Fruit fly (Drosophila melanogaster) whole organism, embryonic: ENCODE data around the gene CG17140.

Experiments
- Atf6 ChIP-seq: fragments of 200-800 bp; sonication (Bioruptor generic); IDR thresholded peaks from 2 replicates; pipeline ENCODE4 v1.3.6; 2022; ENCODE audit warnings: missing biosample characterization, missing genetic modification characterization
- CG1024 ChIP-seq: fragments of 200-800 bp; sonication (Bioruptor generic); IDR thresholded peaks from 2 replicates; pipeline ENCODE4 v1.3.6; 2022; ENCODE audit warnings: missing biosample characterization, missing genetic modification characterization
- CG11723 ChIP-seq: fragments of 200-800 bp; sonication (Bioruptor generic); optimal IDR thresholded peaks from 2 replicates; lab custom pipeline; 2017; ENCODE audit warnings: missing biosample characterization, mild to moderate bottlenecking, missing genetic modification characterization
- CG13624 ChIP-seq: fragments of 200-800 bp; sonication (Bioruptor generic); optimal IDR thresholded peaks from 2 replicates; lab custom pipeline; 2016; ENCODE audit warnings: missing biosample characterization, missing genetic modification characterization
- CG15514 ChIP-seq: fragments of 200-800 bp; sonication (Bioruptor generic); optimal IDR thresholded peaks from 3 replicates; lab custom pipeline; 2017; ENCODE audit warnings: missing biosample characterization, missing genetic modification characterization, mild to moderate bottlenecking, moderate library complexity, missing genetic modification reagents
- CG1603 ChIP-seq: fragments of 200-800 bp; sonication (Bioruptor generic); optimal IDR thresholded peaks from 2 replicates; lab custom pipeline; 2019; ENCODE audit warnings: missing biosample characterization, mild to moderate bottlenecking, missing genetic modification characterization, moderate library complexity
- CG16863 ChIP-seq: fragments of 200-800 bp; sonication (Bioruptor generic); optimal IDR thresholded peaks from 3 replicates; lab custom pipeline; 2016; ENCODE audit warnings: missing biosample characterization, missing genetic modification characterization
- CG2199 ChIP-seq: fragments of 200-800 bp; sonication (Bioruptor generic); IDR thresholded peaks from 3 replicates; pipeline ENCODE4 v1.3.6; 2022; ENCODE audit warnings: missing biosample characterization, missing genetic modification characterization
- CG31441 ChIP-seq: fragments of 200-800 bp; sonication (Bioruptor generic); IDR thresholded peaks from 2 replicates; pipeline ENCODE4 v1.3.6; 2022; ENCODE audit warnings: missing biosample characterization, missing genetic modification characterization
- CG3407 ChIP-seq: fragments of 200-800 bp; sonication (Bioruptor generic); optimal IDR thresholded peaks from 2 replicates; lab custom pipeline; 2018; ENCODE audit warnings: missing biosample characterization, mild to moderate bottlenecking, missing genetic modification characterization
- CG4730 ChIP-seq: fragments of 200-800 bp; sonication (Bioruptor generic); IDR thresholded peaks from 2 replicates; pipeline ENCODE4 v1.3.6; 2022; ENCODE audit warnings: missing biosample characterization, missing genetic modification characterization
- CG5953 ChIP-seq: fragments of 200-800 bp; sonication (Bioruptor generic); IDR thresholded peaks from 2 replicates; pipeline ENCODE4 v1.3.6; 2022; ENCODE audit warnings: missing biosample characterization, missing genetic modification characterization
- CG6683 ChIP-seq: fragments of 200-800 bp; sonication (Bioruptor generic); optimal IDR thresholded peaks from 2 replicates; lab custom pipeline; 2017; ENCODE audit warnings: missing biosample characterization, mild to moderate bottlenecking, missing genetic modification characterization, missing genetic modification reagents
- CG8290 ChIP-seq, 3 experiments: fragments of 200-800 bp; sonication (Bioruptor generic); optimal IDR thresholded peaks; 2 replicates each; lab custom pipeline; 2016 to 2019; ENCODE audit warnings: missing biosample characterization in 3 of 3, missing genetic modification characterization in 3 of 3, mild to moderate bottlenecking in 2 of 3, moderate library complexity in 1 of 3
- CG8359 ChIP-seq: fragments of 200-800 bp; sonication (Bioruptor generic); optimal IDR thresholded peaks from 2 replicates; lab custom pipeline; 2017; ENCODE audit warnings: missing biosample characterization, mild to moderate bottlenecking, missing genetic modification characterization, borderline replicate concordance
- CG9797 ChIP-seq: fragments of 200-800 bp; sonication (Bioruptor generic); optimal IDR thresholded peaks from 3 replicates; lab custom pipeline; 2018; ENCODE audit warnings: missing biosample characterization, mild to moderate bottlenecking, missing genetic modification characterization
- CrebB ChIP-seq: fragments of 200-800 bp; sonication (Bioruptor generic); optimal IDR thresholded peaks from 3 replicates; lab custom pipeline; 2018; ENCODE audit warnings: missing biosample characterization, mild to moderate bottlenecking, missing genetic modification characterization
- D19A ChIP-seq: fragments of 200-800 bp; optimal IDR thresholded peaks from 3 replicates; lab custom pipeline; 2019; ENCODE audit warnings: missing biosample characterization, mild to moderate bottlenecking, missing genetic modification characterization, moderate library complexity
- Dad ChIP-seq: fragments of 200-800 bp; sonication (Bioruptor generic); optimal IDR thresholded peaks from 3 replicates; lab custom pipeline; 2016; ENCODE audit warnings: missing biosample characterization, missing genetic modification characterization
- Deaf1 ChIP-seq: fragments of 200-800 bp; optimal IDR thresholded peaks from 3 replicates; lab custom pipeline; 2019; ENCODE audit warnings: missing biosample characterization, mild to moderate bottlenecking, missing genetic modification characterization, moderate library complexity
- Ets97D ChIP-seq: fragments of 200-800 bp; sonication (Bioruptor generic); optimal IDR thresholded peaks from 3 replicates; lab custom pipeline; 2016; ENCODE audit warnings: missing biosample characterization, missing genetic modification characterization
- Fer1 ChIP-seq: fragments of 200-800 bp; sonication (Bioruptor generic); optimal IDR thresholded peaks from 2 replicates; lab custom pipeline; 2017; ENCODE audit warnings: missing biosample characterization, mild to moderate bottlenecking, missing genetic modification characterization
- HLH54F ChIP-seq: fragments of 200-800 bp; sonication (Bioruptor generic); optimal IDR thresholded peaks from 3 replicates; lab custom pipeline; 2016; ENCODE audit warnings: missing biosample characterization, missing genetic modification characterization
- MESR4 ChIP-seq: fragments of 200-800 bp; sonication (Bioruptor generic); optimal IDR thresholded peaks from 2 replicates; lab custom pipeline; 2018; ENCODE audit warnings: missing biosample characterization, mild to moderate bottlenecking, missing genetic modification characterization, moderate library complexity
- NK7.1 ChIP-seq: fragments of 200-800 bp; sonication (Bioruptor generic); optimal IDR thresholded peaks from 3 replicates; lab custom pipeline; 2016; ENCODE audit warnings: missing biosample characterization, missing genetic modification characterization
- Six4 ChIP-seq: fragments of 200-800 bp; sonication (Bioruptor generic); optimal IDR thresholded peaks from 2 replicates; lab custom pipeline; 2016; ENCODE audit warnings: missing biosample characterization, missing genetic modification characterization
- Spps ChIP-seq: fragments of 200-800 bp; sonication (Bioruptor generic); optimal IDR thresholded peaks from 2 replicates; lab custom pipeline; 2018; ENCODE audit warnings: missing biosample characterization, mild to moderate bottlenecking, missing genetic modification characterization
- bbx ChIP-seq: fragments of 200-800 bp; sonication (Bioruptor generic); IDR thresholded peaks from 2 replicates; pipeline ENCODE4 v1.3.6; 2022; ENCODE audit warnings: missing biosample characterization, missing genetic modification characterization; ENCODE audit not compliant: partially characterized antibody
- gcm ChIP-seq: fragments of 200-800 bp; sonication (Bioruptor generic); optimal IDR thresholded peaks from 2 replicates; lab custom pipeline; 2019; ENCODE audit warnings: missing biosample characterization, mild to moderate bottlenecking, missing genetic modification characterization, moderate library complexity
- hb ChIP-seq: fragments of 200-800 bp; sonication (Bioruptor generic); IDR thresholded peaks from 3 replicates; pipeline ENCODE4 v1.3.6; 2022; ENCODE audit warnings: missing biosample characterization, missing genetic modification characterization; ENCODE audit not compliant: partially characterized antibody
- jing ChIP-seq: fragments of 200-800 bp; sonication (Bioruptor generic); optimal IDR thresholded peaks from 2 replicates; lab custom pipeline; 2018; ENCODE audit warnings: missing biosample characterization, mild to moderate bottlenecking, missing genetic modification characterization
- jumu ChIP-seq: fragments of 200-800 bp; sonication (Bioruptor generic); optimal IDR thresholded peaks from 3 replicates; lab custom pipeline; 2016; ENCODE audit warnings: missing biosample characterization, missing genetic modification characterization
- nerfin-2 ChIP-seq: fragments of 200-800 bp; sonication (Bioruptor generic); IDR thresholded peaks from 2 replicates; pipeline ENCODE4 v1.3.6; 2022; ENCODE audit warnings: missing biosample characterization, missing genetic modification characterization; ENCODE audit not compliant: partially characterized antibody
- nom ChIP-seq: fragments of 200-800 bp; sonication (Bioruptor generic); optimal IDR thresholded peaks from 2 replicates; lab custom pipeline; 2017; ENCODE audit warnings: missing biosample characterization, missing genetic modification characterization, mild to moderate bottlenecking, moderate library complexity, missing genetic modification reagents
- oc ChIP-seq: fragments of 200-800 bp; sonication (Bioruptor generic); optimal IDR thresholded peaks from 2 replicates; lab custom pipeline; 2018; ENCODE audit warnings: missing biosample characterization, mild to moderate bottlenecking, missing genetic modification characterization, moderate library complexity
- p53 ChIP-seq: fragments of 200-800 bp; sonication (Bioruptor generic); optimal IDR thresholded peaks from 2 replicates; lab custom pipeline; 2016; ENCODE audit warnings: missing biosample characterization, missing genetic modification characterization
- pfk ChIP-seq: fragments of 200-800 bp; sonication (Bioruptor generic); optimal IDR thresholded peaks from 2 replicates; lab custom pipeline; 2018; ENCODE audit warnings: missing biosample characterization, mild to moderate bottlenecking, missing genetic modification characterization, moderate library complexity
- pita ChIP-seq: fragments of 200-800 bp; sonication (Bioruptor generic); optimal IDR thresholded peaks from 2 replicates; lab custom pipeline; 2017; ENCODE audit warnings: missing biosample characterization, mild to moderate bottlenecking, missing genetic modification characterization
- pum ChIP-seq: fragments of 200-800 bp; sonication (Bioruptor generic); optimal IDR thresholded peaks from 2 replicates; lab custom pipeline; 2016; ENCODE audit warnings: missing biosample characterization, missing genetic modification characterization
- ro ChIP-seq: fragments of 200-800 bp; sonication (Bioruptor generic); IDR thresholded peaks from 2 replicates; pipeline ENCODE4 v1.3.6; 2022; ENCODE audit warnings: missing biosample characterization, missing genetic modification characterization
- sc ChIP-seq, 3 experiments: fragments of >200 bp in 2 of 3; fragments of 200-800 bp in 1 of 3; sonication (Bioruptor generic) in 1 of 3; optimal IDR thresholded peaks; 2 replicates in 2 of 3; 3 replicates in 1 of 3; lab custom pipeline; 2017; ENCODE audit warnings: mild to moderate bottlenecking in 1 of 3, missing biosample characterization in 1 of 3, missing genetic modification characterization in 1 of 3, missing genetic modification reagents in 1 of 3
- sima ChIP-seq: fragments of 200-800 bp; sonication (Bioruptor generic); optimal IDR thresholded peaks from 2 replicates; lab custom pipeline; 2016; ENCODE audit warnings: missing biosample characterization, missing genetic modification characterization
- sob ChIP-seq: fragments of 200-800 bp; sonication (Bioruptor generic); IDR thresholded peaks from 2 replicates; pipeline ENCODE4 v1.3.6; 2022; ENCODE audit warnings: missing biosample characterization, missing genetic modification characterization
- tio ChIP-seq: fragments of 200-800 bp; sonication (Bioruptor generic); optimal IDR thresholded peaks from 2 replicates; lab custom pipeline; 2017; ENCODE audit warnings: missing biosample characterization, missing genetic modification characterization, inconsistent platforms
- trem ChIP-seq: fragments of 200-800 bp; optimal IDR thresholded peaks from 3 replicates; lab custom pipeline; 2019; ENCODE audit warnings: missing biosample characterization, mild to moderate bottlenecking, missing genetic modification characterization, moderate library complexity
- trh ChIP-seq: fragments of 200-800 bp; sonication (Bioruptor generic); optimal IDR thresholded peaks from 2 replicates; lab custom pipeline; 2016; ENCODE audit warnings: missing biosample characterization, missing genetic modification characterization
- ttk ChIP-seq: fragments of 200-800 bp; sonication (Bioruptor generic); IDR thresholded peaks from 2 replicates; pipeline ENCODE4 v2.1.2; 2022; ENCODE audit warnings: missing biosample characterization, missing genetic modification characterization
- usp ChIP-seq: fragments of >200 bp; optimal IDR thresholded peaks from 2 replicates; lab custom pipeline; 2017; ENCODE audit warnings: missing biosample characterization, missing genetic modification characterization
- yki ChIP-seq: fragments of >200 bp; optimal IDR thresholded peaks from 3 replicates; lab custom pipeline; 2018

The CG17140 gene

dm6 chr2L:10850320-10850990, 5.0 kb upstream of the CG17140 start, which contains the start of gene porin (continued):
- TF ChIP-seq yki (lab: Kevin White, UChicago): no peak
- TF ChIP-seq tio (GFP tag; lab: Kevin White, UChicago): no peak
- no peak for TF ChIP-seq gcm (GFP tag; lab: Kevin White, UChicago)
- TF ChIP-seq CG13624 (GFP tag; lab: Kevin White, UChicago): peak; percentile 22
- no peak for TF ChIP-seq CrebB
- TF ChIP-seq ttk: no peak
- peak; percentile 1 for TF ChIP-seq D19A (tag; lab: Kevin White, UChicago)
- TF ChIP-seq pita (GFP tag; lab: Kevin White, UChicago): no peak
- no peak for TF ChIP-seq CG16863 (GFP tag; lab: Kevin White, UChicago)
- no peak for TF ChIP-seq CG3407 (GFP tag; lab: Kevin White, UChicago)
- TF ChIP-seq CG1603: peak; percentile 84
- no peak for TF ChIP-seq CG11723 (GFP tag; lab: Kevin White, UChicago)
- no peak for TF ChIP-seq hb (GFP tag; lab: Robert Waterston, UW)
- TF ChIP-seq trh: no peak
- no peak for TF ChIP-seq CG4730 (GFP tag; lab: Robert Waterston, UW)
- TF ChIP-seq Deaf1 (tag; lab: Kevin White, UChicago): no peak
- no peak for TF ChIP-seq CG6683
- peak; percentile 81 for TF ChIP-seq CG15514 (GFP tag; lab: Kevin White, UChicago)
- no peak for TF ChIP-seq CG5953
- TF ChIP-seq CG8359 (GFP tag; lab: Kevin White, UChicago): no peak
- peak; percentile 19 for TF ChIP-seq Spps (tag; lab: Kevin White, UChicago)
- TF ChIP-seq pfk (GFP tag; lab: Kevin White, UChicago): peak; percentile 62
- no peak for TF ChIP-seq jing
- no peak for TF ChIP-seq Six4 (GFP tag; lab: Kevin White, UChicago)
- no peak for TF ChIP-seq sc (optimal IDR thresholded peaks at IDR 0.05; lab: Kevin White, UChicago)
- TF ChIP-seq sc (GFP tag; optimal IDR thresholded peaks at IDR 0.05; lab: Kevin White, UChicago): no peak
- TF ChIP-seq MESR4: peak; percentile 94
- no peak for TF ChIP-seq nerfin-2
- no peak for TF ChIP-seq HLH54F (GFP tag; lab: Kevin White, UChicago)
- TF ChIP-seq CG2199 (GFP tag; lab: Robert Waterston, UW): no peak
- peak; percentile 89 for TF ChIP-seq Ets97D (GFP tag; lab: Kevin White, UChicago)
- TF ChIP-seq Fer1 (GFP tag; lab: Kevin White, UChicago): peak; percentile 38
- TF ChIP-seq nom (GFP tag; lab: Kevin White, UChicago): peak; percentile 38
- TF ChIP-seq ro: no peak
- no peak for TF ChIP-seq p53
- TF ChIP-seq CG8290 (GFP tag; optimal IDR thresholded peaks at IDR 0.05; lab: Kevin White, UChicago): no peak
- TF ChIP-seq CG8290 (tag; optimal IDR thresholded peaks at IDR 0.05; lab: Kevin White, UChicago): peak in 1 of 2 experiments; percentile 37
- TF ChIP-seq sob: peak; percentile 23; the same call in 1 of the 2 replicates
- TF ChIP-seq Dad (GFP tag; lab: Kevin White, UChicago): no peak
- TF ChIP-seq CG1024 (GFP tag; lab: Robert Waterston, UW): no peak
- TF ChIP-seq CG31441 (GFP tag; lab: Robert Waterston, UW): peak; percentile 33; the same call in 1 of the 2 replicates
- TF ChIP-seq Atf6 (GFP tag; lab: Robert Waterston, UW): no peak
- TF ChIP-seq CG9797 (GFP tag; lab: Kevin White, UChicago): peak; percentile 94
- TF ChIP-seq usp: no peak
- peak; percentile 15 for TF ChIP-seq NK7.1 (GFP tag; lab: Kevin White, UChicago)
- peak; percentile 87 for TF ChIP-seq trem (tag; lab: Kevin White, UChicago)
- TF ChIP-seq pum: no peak
- no peak for TF ChIP-seq oc
- no peak for TF ChIP-seq sima (GFP tag; lab: Kevin White, UChicago)
- peak; percentile 67 for TF ChIP-seq bbx (GFP tag; lab: Robert Waterston, UW)
- no peak for TF ChIP-seq jumu (GFP tag; lab: Kevin White, UChicago)
